Fruit fly (Drosophila melanogaster) whole organism, adult: Measurements from ENCODE around the gene bun.

ENCODE experiments used
- CG11617 ChIP-seq: fragments of 200-800 bp; sonication (Bioruptor generic); optimal IDR thresholded peaks from 2 replicates; lab custom pipeline; 2017; ENCODE audit warnings: mild to moderate bottlenecking, missing biosample characterization, missing genetic modification reagents, missing genetic modification characterization
- CG1620 ChIP-seq: fragments of 200-800 bp; sonication (Bioruptor generic); optimal IDR thresholded peaks from 2 replicates; lab custom pipeline; 2016; ENCODE audit warnings: missing biosample characterization, missing genetic modification characterization
- CG33017 ChIP-seq: fragments of 200-800 bp; sonication (Bioruptor generic); optimal IDR thresholded peaks from 2 replicates; lab custom pipeline; 2018; ENCODE audit warnings: missing biosample characterization, mild to moderate bottlenecking, missing genetic modification characterization, moderate library complexity
- CG5204 ChIP-seq: fragments of 200-800 bp; sonication (Bioruptor generic); optimal IDR thresholded peaks from 2 replicates; lab custom pipeline; 2016; ENCODE audit warnings: missing biosample characterization, missing genetic modification characterization
- CG7045 ChIP-seq: fragments of 200-800 bp; sonication (Bioruptor generic); optimal IDR thresholded peaks from 2 replicates; lab custom pipeline; 2017; ENCODE audit warnings: missing biosample characterization, mild to moderate bottlenecking, missing genetic modification characterization
- Crg-1 ChIP-seq: fragments of 200-800 bp; sonication (Bioruptor generic); optimal IDR thresholded peaks from 2 replicates; lab custom pipeline; 2016; ENCODE audit warnings: missing biosample characterization, missing genetic modification characterization
- cic ChIP-seq: fragments of 200-800 bp; sonication (Bioruptor generic); optimal IDR thresholded peaks from 2 replicates; lab custom pipeline; 2017; ENCODE audit warnings: missing biosample characterization, mild to moderate bottlenecking, missing genetic modification characterization, moderate library complexity
- cnc ChIP-seq, 2 experiments: fragments of >200 bp; optimal IDR thresholded peaks; 2 replicates each; lab custom pipeline; 2017
- kay ChIP-seq: fragments of 200-800 bp; sonication (Bioruptor generic); peaks from one replicate; lab custom pipeline; 2016; ENCODE audit warnings: missing biosample characterization, missing genetic modification characterization, borderline replicate concordance

- no peak for TF ChIP-seq CG1620
- no peak for TF ChIP-seq cnc (optimal IDR thresholded peaks at IDR 0.05; lab: Kevin White, UChicago)
- TF ChIP-seq Crg-1 (GFP tag; lab: Kevin White, UChicago) = no peak
- no peak for TF ChIP-seq CG11617 (GFP tag; lab: Kevin White, UChicago)
- no peak for TF ChIP-seq CG5204 (GFP tag; lab: Kevin White, UChicago)
- no peak for TF ChIP-seq cic
- TF ChIP-seq CG7045 = no peak
- no peak for TF ChIP-seq CG33017 (tag; lab: Kevin White, UChicago)
- TF ChIP-seq kay (GFP tag; lab: Kevin White, UChicago) = no peak
These were observed 66.4 kb downstream of the bun start for dm6 chr2L:12479994-12480393.
